Worm (Caenorhabditis elegans) whole organism, L1 larva: ENCODE measurements around the gene sea-2.

Experiments
- C16A3.4 ChIP-seq: fragments of 150-350 bp; optimal IDR thresholded peaks from 2 replicates; lab custom pipeline; 2014; ENCODE audit warnings: missing biosample characterization, missing genetic modification characterization
- Y116A8C.19 ChIP-seq: sonication (generic microtip); optimal IDR thresholded peaks from 2 replicates; lab custom pipeline; 2016; ENCODE audit warnings: missing compliant biosample characterization, missing genetic modification characterization, borderline replicate concordance
- aha-1 ChIP-seq: fragments of 150-350 bp; optimal IDR thresholded peaks from 2 replicates; lab custom pipeline; 2014; ENCODE audit warnings: missing biosample characterization, missing genetic modification characterization
- aly-2 ChIP-seq: fragments of 150-350 bp; optimal IDR thresholded peaks from 2 replicates; lab custom pipeline; 2014; ENCODE audit warnings: missing biosample characterization, missing genetic modification characterization
- ama-1 ChIP-seq: fragments of 150-350 bp; optimal IDR thresholded peaks from 2 replicates; lab custom pipeline; 2014
- blmp-1 ChIP-seq: fragments of 150-350 bp; optimal IDR thresholded peaks from 2 replicates; lab custom pipeline; 2014; ENCODE audit warnings: missing biosample characterization, missing genetic modification characterization
- ceh-63 ChIP-seq: fragments of 200-800 bp; sonication (Bioruptor generic); optimal IDR thresholded peaks from 2 replicates; lab custom pipeline; 2018; ENCODE audit warnings: mild to moderate bottlenecking, missing genetic modification characterization, missing compliant biosample characterization
- ceh-8 ChIP-seq: fragments of 200-800 bp; sonication (Bioruptor generic); optimal IDR thresholded peaks from 2 replicates; lab custom pipeline; 2018; ENCODE audit warnings: mild to moderate bottlenecking, missing genetic modification characterization, moderate library complexity, missing compliant biosample characterization
- ceh-88 ChIP-seq: fragments of 200-800 bp; sonication (Bioruptor generic); IDR thresholded peaks from 2 replicates; pipeline ENCODE4 v1.3.6; 2022; ENCODE audit warnings: missing genetic modification characterization, missing compliant biosample characterization
- efl-1 ChIP-seq, 4 experiments: fragments of 150-350 bp; optimal IDR thresholded peaks in 3 of 4; peaks in 1 of 4; 1 replicate in 1 of 4; 2 replicates in 3 of 4; lab custom pipeline; 2014; ENCODE audit warnings: missing biosample characterization in 2 of 4, missing genetic modification characterization in 2 of 4, missing genetic modification reagents in 2 of 4
- efl-3 ChIP-seq: fragments of 200-800 bp; sonication (Bioruptor generic); optimal IDR thresholded peaks from 2 replicates; lab custom pipeline; 2018; ENCODE audit warnings: mild to moderate bottlenecking, missing genetic modification characterization, missing compliant biosample characterization
- elt-3 ChIP-seq, 6 experiments: fragments of 150-350 bp in 1 of 6; sonication (generic microtip); optimal IDR thresholded peaks; 2 replicates each; lab custom pipeline; 2017 to 2018; ENCODE audit warnings: missing biosample characterization in 6 of 6, missing genetic modification characterization in 6 of 6, inconsistent platforms in 1 of 6
- ets-5 ChIP-seq: fragments of 200-800 bp; sonication (Bioruptor generic); IDR thresholded peaks from 2 replicates; pipeline ENCODE4 v1.3.6; 2022; ENCODE audit warnings: missing genetic modification characterization, missing compliant biosample characterization
- fkh-8 ChIP-seq: sonication (generic microtip); optimal IDR thresholded peaks from 2 replicates; lab custom pipeline; 2016; ENCODE audit warnings: mild to moderate bottlenecking, missing genetic modification characterization, missing compliant biosample characterization
- hlh-17 ChIP-seq: fragments of 200-800 bp; sonication (Bioruptor generic); optimal IDR thresholded peaks from 2 replicates; lab custom pipeline; 2018; ENCODE audit warnings: missing genetic modification characterization, mild to moderate bottlenecking, missing compliant biosample characterization, moderate library complexity, borderline replicate concordance
- hlh-4 ChIP-seq: sonication (generic microtip); optimal IDR thresholded peaks from 2 replicates; lab custom pipeline; 2016; ENCODE audit warnings: mild to moderate bottlenecking, missing genetic modification characterization, missing compliant biosample characterization
- hpl-2 ChIP-seq: fragments of 150-350 bp; optimal IDR thresholded peaks from 2 replicates; lab custom pipeline; 2014; ENCODE audit warnings: missing biosample characterization, missing genetic modification reagents, missing genetic modification characterization
- irx-1 ChIP-seq: sonication (generic microtip); optimal IDR thresholded peaks from 2 replicates; lab custom pipeline; 2016; ENCODE audit warnings: missing genetic modification characterization, missing compliant biosample characterization
- lin-13 ChIP-seq: fragments of 150-350 bp; optimal IDR thresholded peaks from 2 replicates; lab custom pipeline; 2014; ENCODE audit warnings: missing biosample characterization, missing genetic modification reagents, missing genetic modification characterization
- lin-14 ChIP-seq: fragments of 200-800 bp; sonication (Bioruptor generic); optimal IDR thresholded peaks from 2 replicates; lab custom pipeline; 2018; ENCODE audit warnings: mild to moderate bottlenecking, missing genetic modification characterization, moderate library complexity, missing compliant biosample characterization
- lin-35 ChIP-seq, 2 experiments: fragments of 150-350 bp; optimal IDR thresholded peaks; 2 replicates each; lab custom pipeline; 2014; ENCODE audit warnings: missing biosample characterization in 2 of 2, missing genetic modification characterization in 2 of 2, missing genetic modification reagents in 2 of 2
- lin-39 ChIP-seq: fragments of 150-350 bp; optimal IDR thresholded peaks from 2 replicates; lab custom pipeline; 2014; ENCODE audit warnings: missing biosample characterization, missing genetic modification reagents, missing genetic modification characterization
- lir-3 ChIP-seq: sonication (generic microtip); optimal IDR thresholded peaks from 2 replicates; lab custom pipeline; 2016; ENCODE audit warnings: mild to moderate bottlenecking, missing genetic modification characterization, moderate library complexity, missing compliant biosample characterization; ENCODE audit not compliant: poor library complexity
- lsy-2 ChIP-seq, 2 experiments: fragments of 150-350 bp; optimal IDR thresholded peaks; 2 replicates each; lab custom pipeline; 2014; ENCODE audit warnings: missing biosample characterization in 2 of 2, missing genetic modification characterization in 2 of 2
- mab-9 ChIP-seq: fragments of 200-800 bp; sonication (Bioruptor generic); IDR thresholded peaks from 2 replicates; pipeline ENCODE4 v1.3.6; 2022; ENCODE audit warnings: missing genetic modification reagents, missing genetic modification characterization, missing compliant biosample characterization
- mep-1 ChIP-seq: fragments of 150-350 bp; optimal IDR thresholded peaks from 2 replicates; lab custom pipeline; 2014; ENCODE audit warnings: missing biosample characterization, missing genetic modification characterization
- nhr-11 ChIP-seq: fragments of 150-350 bp; optimal IDR thresholded peaks from 2 replicates; lab custom pipeline; 2014; ENCODE audit warnings: missing biosample characterization, missing genetic modification characterization
- nhr-237 ChIP-seq: fragments of 150-350 bp; optimal IDR thresholded peaks from 2 replicates; lab custom pipeline; 2014; ENCODE audit warnings: missing biosample characterization, missing genetic modification characterization
- nhr-47 ChIP-seq: sonication (generic microtip); optimal IDR thresholded peaks from 2 replicates; lab custom pipeline; 2016; ENCODE audit warnings: mild to moderate bottlenecking, missing genetic modification characterization, moderate library complexity, missing compliant biosample characterization
- nhr-71 ChIP-seq: sonication (generic microtip); optimal IDR thresholded peaks from 2 replicates; lab custom pipeline; 2016; ENCODE audit warnings: mild to moderate bottlenecking, missing genetic modification characterization, moderate library complexity, missing compliant biosample characterization
- nhr-76 ChIP-seq: sonication (generic microtip); optimal IDR thresholded peaks from 2 replicates; lab custom pipeline; 2017; ENCODE audit warnings: missing biosample characterization, missing genetic modification characterization
- nhr-77 ChIP-seq: fragments of 150-350 bp; optimal IDR thresholded peaks from 2 replicates; lab custom pipeline; 2014; ENCODE audit warnings: missing biosample characterization, missing genetic modification characterization
- pag-3 ChIP-seq: sonication (generic microtip); optimal IDR thresholded peaks from 2 replicates; lab custom pipeline; 2017; ENCODE audit warnings: missing genetic modification characterization, mild to moderate bottlenecking, missing compliant biosample characterization, antibody characterized with exemption, borderline replicate concordance; ENCODE audit not compliant: insufficient read depth
- rnt-1 ChIP-seq: sonication (generic microtip); optimal IDR thresholded peaks from 2 replicates; lab custom pipeline; 2016; ENCODE audit warnings: mild to moderate bottlenecking, missing genetic modification characterization, moderate library complexity, missing compliant biosample characterization
- sptf-1 ChIP-seq: fragments of 150-350 bp; optimal IDR thresholded peaks from 2 replicates; lab custom pipeline; 2014; ENCODE audit warnings: missing biosample characterization, missing genetic modification characterization
- sup-37 ChIP-seq: fragments of 200-800 bp; sonication (Bioruptor generic); optimal IDR thresholded peaks from 2 replicates; lab custom pipeline; 2018; ENCODE audit warnings: mild to moderate bottlenecking, missing genetic modification characterization, missing compliant biosample characterization
- swsn-7 ChIP-seq: sonication (generic microtip); optimal IDR thresholded peaks from 2 replicates; lab custom pipeline; 2016; ENCODE audit warnings: missing genetic modification characterization, missing compliant biosample characterization
- tlp-1 ChIP-seq: fragments of 150-350 bp; optimal IDR thresholded peaks from 2 replicates; lab custom pipeline; 2014; ENCODE audit warnings: missing biosample characterization, missing genetic modification characterization
- unc-30 ChIP-seq: sonication (generic microtip); optimal IDR thresholded peaks from 2 replicates; lab custom pipeline; 2017; ENCODE audit warnings: missing biosample characterization, missing genetic modification characterization
- unc-62 ChIP-seq: fragments of 150-350 bp; optimal IDR thresholded peaks from 2 replicates; lab custom pipeline; 2014; ENCODE audit warnings: missing biosample characterization, missing genetic modification reagents, missing genetic modification characterization
- xbp-1 ChIP-seq: sonication (generic microtip); optimal IDR thresholded peaks from 2 replicates; lab custom pipeline; 2016; ENCODE audit warnings: missing genetic modification characterization, missing compliant biosample characterization
- ztf-11 ChIP-seq, 2 experiments: sonication (generic microtip); optimal IDR thresholded peaks; 2 replicates each; lab custom pipeline; 2016 to 2017; ENCODE audit warnings: missing genetic modification characterization in 2 of 2, missing biosample characterization in 1 of 2, missing compliant biosample characterization in 1 of 2

sea-2 gene

DNA sequence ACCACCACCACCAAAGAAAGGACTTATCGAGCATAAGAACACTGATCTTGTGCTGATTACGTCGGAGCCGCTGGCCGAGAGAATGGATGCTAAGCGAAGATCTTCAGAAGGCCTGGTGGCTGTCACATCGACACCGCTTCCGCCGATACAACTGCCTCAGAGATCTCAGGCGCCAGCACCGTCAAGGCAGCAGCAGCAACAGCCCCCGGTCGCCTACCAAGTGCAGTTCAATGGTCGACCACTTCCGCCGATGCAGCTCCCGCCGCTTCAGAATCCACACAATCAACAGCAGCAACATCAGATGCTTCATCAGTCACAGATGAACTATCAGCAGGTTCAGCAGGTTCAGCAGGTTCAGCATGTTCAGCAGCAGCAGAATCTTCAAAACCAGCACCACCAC, 16.9 kb downstream of the sea-2 start:
- TF ChIP-seq aly-2, result no peak
- no peak for TF ChIP-seq nhr-76
- TF ChIP-seq C16A3.4 (tag; lab: Kevin White, UChicago), result no peak
- TF ChIP-seq hlh-17 (GFP tag; lab: Kevin White, UChicago), result no peak
- TF ChIP-seq tlp-1 (tag; lab: Kevin White, UChicago), result no peak
- TF ChIP-seq ets-5 (GFP tag; lab: Robert Waterston, UW), result no peak
- no peak for TF ChIP-seq nhr-77 (tag; lab: Kevin White, UChicago)
- no peak for TF ChIP-seq pag-3
- no peak for TF ChIP-seq sup-37
- TF ChIP-seq swsn-7 (tag; lab: Kevin White, UChicago), result no peak
- no peak for TF ChIP-seq aha-1
- TF ChIP-seq irx-1, result no peak
- TF ChIP-seq ceh-63 (GFP tag; lab: Kevin White, UChicago), result no peak
- no peak for TF ChIP-seq nhr-47 (tag; lab: Kevin White, UChicago)
- TF ChIP-seq fkh-8 (tag; lab: Kevin White, UChicago), result no peak
- no peak for TF ChIP-seq xbp-1 (tag; lab: Kevin White, UChicago)
- no peak for TF ChIP-seq ceh-88 (GFP tag; lab: Robert Waterston, UW)
- no peak for TF ChIP-seq ztf-11 (tag; optimal IDR thresholded peaks at IDR 0.05; lab: Kevin White, UChicago)

DNA sequence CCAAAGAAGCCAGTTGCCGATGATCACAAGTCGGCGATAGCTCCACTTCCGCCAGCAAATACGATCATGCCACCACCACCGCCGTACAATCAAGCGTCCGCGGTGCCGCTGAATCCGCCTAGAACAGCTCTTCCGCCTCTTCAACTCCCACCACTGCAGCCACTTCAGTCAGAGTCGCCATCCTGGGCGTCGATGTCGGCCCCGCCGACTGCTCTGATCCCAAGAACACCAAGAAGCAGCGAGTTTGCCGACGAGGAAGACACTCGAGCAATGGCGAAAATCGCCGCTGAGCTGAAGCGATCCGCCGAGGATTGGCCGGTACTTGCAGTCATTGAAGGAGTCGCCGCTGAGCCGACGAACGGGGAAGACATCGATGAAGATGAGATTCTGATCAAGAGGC, 17.9 kb downstream of the sea-2 start:
- TF ChIP-seq nhr-71 (tag; lab: Kevin White, UChicago) (no peak), lin-14 (no peak), lsy-2 (tag; optimal IDR thresholded peaks at IDR 0.05; lab: Kevin White, UChicago) (no peak), lin-39 (tag; lab: Kevin White, UChicago) (no peak), nhr-237 (no peak), aly-2 (no peak), tlp-1 (tag; lab: Kevin White, UChicago) (no peak), unc-30 (tag; lab: Kevin White, UChicago) (no peak), Y116A8C.19 (tag; lab: Kevin White, UChicago) (no peak), efl-3 (no peak), ama-1 (lab: Kevin White, UChicago) (no peak)
- TF ChIP-seq, all 84 proteins: peak for 0

DNA sequence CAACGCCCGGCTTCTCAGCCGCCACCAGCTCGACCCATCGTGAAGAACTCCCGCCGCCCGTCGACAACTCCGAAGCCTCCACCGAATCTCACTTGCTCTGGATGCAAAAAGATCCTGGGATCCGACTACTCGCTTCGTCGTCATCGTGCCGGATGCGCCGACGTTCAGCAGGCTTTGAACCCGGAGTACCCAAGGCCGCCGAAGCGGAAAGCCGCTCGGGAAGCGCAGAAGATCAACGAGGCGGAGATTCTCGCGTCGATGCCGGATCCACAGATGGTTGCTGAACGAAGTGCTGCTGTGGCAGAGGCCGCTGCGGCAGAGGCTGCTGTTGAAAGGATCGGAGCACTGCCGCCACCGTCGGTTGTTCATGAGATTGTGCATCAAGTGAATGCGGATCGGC, 18.6 kb downstream of the sea-2 start:
- TF ChIP-seq ceh-8 (GFP tag; lab: Kevin White, UChicago) (peak; percentile 10), mep-1 (tag; lab: Kevin White, UChicago) (no peak), nhr-11 (tag; lab: Kevin White, UChicago) (no peak)
- TF ChIP-seq, all 84 proteins: peak for 1

DNA sequence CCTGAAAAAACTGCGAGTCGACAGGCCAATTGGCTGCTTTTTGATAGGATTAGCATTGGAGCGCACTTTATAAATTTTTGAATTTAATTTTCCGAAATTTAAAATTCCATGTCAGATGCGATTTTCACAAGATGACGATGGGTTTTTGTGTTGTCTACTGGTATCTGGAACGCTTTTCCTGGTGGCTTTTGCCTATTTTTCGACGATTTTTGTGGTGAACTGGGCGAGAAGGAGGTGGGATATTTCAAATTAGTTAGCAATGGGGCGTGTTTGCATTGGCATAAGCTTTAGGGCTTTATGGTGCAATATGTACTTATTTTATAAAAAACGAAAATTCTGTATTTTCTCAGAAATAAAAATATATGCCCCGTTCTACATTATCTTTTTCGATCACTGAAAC, 22.0 kb downstream of the sea-2 start, which contains the start of gene K10G6.9:
Gene K10G6.9 (plus strand): TSS at position 110 of the 400 bp plus-strand sequence.
- TF ChIP-seq ets-5 (GFP tag; lab: Robert Waterston, UW) (no peak), lin-35 (GFP tag; optimal IDR thresholded peaks at IDR 0.05; lab: Kevin White, UChicago) (no peak), lir-3 (no peak), lin-13 (GFP tag; lab: Kevin White, UChicago) (no peak), unc-30 (tag; lab: Kevin White, UChicago) (no peak), aly-2 (peak; percentile 16), hlh-4 (tag; lab: Kevin White, UChicago) (no peak), efl-1 (optimal IDR thresholded peaks at IDR 0.05; lab: Kevin White, UChicago) (no peak), efl-1 (GFP tag; optimal IDR thresholded peaks at IDR 0.05 in 1 of 2; lab: Kevin White, UChicago) (peak in 1 of 2 experiments; percentile 3)

DNA sequence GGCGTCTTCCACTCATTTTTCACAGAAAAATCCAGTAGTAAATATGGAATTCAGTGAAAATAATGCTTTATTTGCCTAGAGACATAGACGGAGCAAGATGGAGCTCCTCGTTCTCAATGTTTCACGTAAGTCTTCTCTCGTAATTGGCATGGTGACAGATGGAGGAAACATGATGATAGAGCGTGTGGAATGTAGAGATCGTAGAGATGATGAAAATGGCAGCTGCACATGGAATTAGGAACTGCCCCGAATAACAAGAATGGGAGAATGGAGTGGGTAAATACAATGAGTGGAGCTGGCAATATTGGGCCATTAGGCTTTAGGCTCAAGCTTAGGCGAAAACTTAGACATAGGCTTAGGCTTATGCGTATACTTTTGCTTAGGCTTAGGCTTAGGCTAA, 24.8 kb downstream of the sea-2 start, which contains the start of gene cank-26:
Gene cank-26 (minus strand): TSS at position 113 of the 400 bp plus-strand sequence.
- TF ChIP-seq hpl-2 (GFP tag; lab: Kevin White, UChicago), result no peak
- no peak for TF ChIP-seq unc-62
- TF ChIP-seq lin-14, result peak; percentile 2
- TF ChIP-seq sptf-1, result no peak
- no peak for TF ChIP-seq blmp-1 (tag; lab: Kevin White, UChicago)
- TF ChIP-seq tlp-1 (tag; lab: Kevin White, UChicago), result no peak
- TF ChIP-seq fkh-8 (tag; lab: Kevin White, UChicago), result peak; percentile 3
- TF ChIP-seq rnt-1, result no peak
- no peak for TF ChIP-seq elt-3 (tag; optimal IDR thresholded peaks at IDR 0.05; lab: Kevin White, UChicago)
- TF ChIP-seq mab-9, result no peak
- no peak for TF ChIP-seq lin-39 (tag; lab: Kevin White, UChicago)
- TF ChIP-seq, all 84 proteins: peak for 2
